Fruit fly (Drosophila melanogaster) whole organism, prepupa: ENCODE measurements around the gene CG34260.

Source experiments
- CG32006 ChIP-seq: fragments of 200-800 bp; sonication (Bioruptor generic); optimal IDR thresholded peaks from 3 replicates; lab custom pipeline; 2017; ENCODE audit warnings: missing biosample characterization, mild to moderate bottlenecking, missing genetic modification characterization
- CG6792 ChIP-seq: fragments of 200-800 bp; sonication (Bioruptor generic); optimal IDR thresholded peaks from 3 replicates; lab custom pipeline; 2016; ENCODE audit warnings: missing biosample characterization, missing genetic modification characterization
- esn ChIP-seq: fragments of 200-800 bp; sonication (Bioruptor generic); optimal IDR thresholded peaks from 2 replicates; lab custom pipeline; 2016; ENCODE audit warnings: missing biosample characterization, mild to moderate bottlenecking, missing genetic modification characterization, moderate library complexity
- salr ChIP-seq, 2 experiments: fragments of 200-800 bp; sonication (Bioruptor generic); optimal IDR thresholded peaks; 3 replicates each; lab custom pipeline; 2016 to 2018; ENCODE audit warnings: missing biosample characterization in 2 of 2, missing genetic modification characterization in 2 of 2, mild to moderate bottlenecking in 1 of 2

- TF ChIP-seq CG32006 (GFP tag; lab: Kevin White, UChicago) (no peak), CG6792 (GFP tag; lab: Kevin White, UChicago) (no peak), salr (GFP tag; optimal IDR thresholded peaks at IDR 0.05; lab: Kevin White, UChicago) (no peak), esn (GFP tag; lab: Kevin White, UChicago) (no peak)
Observed at dm6 chr3L:20750391-20750790, 36.5 kb downstream of the CG34260 start.
